Comparison of ENCODE assay signal across 1 fruit fly cellular context in the genomic region with DNA sequence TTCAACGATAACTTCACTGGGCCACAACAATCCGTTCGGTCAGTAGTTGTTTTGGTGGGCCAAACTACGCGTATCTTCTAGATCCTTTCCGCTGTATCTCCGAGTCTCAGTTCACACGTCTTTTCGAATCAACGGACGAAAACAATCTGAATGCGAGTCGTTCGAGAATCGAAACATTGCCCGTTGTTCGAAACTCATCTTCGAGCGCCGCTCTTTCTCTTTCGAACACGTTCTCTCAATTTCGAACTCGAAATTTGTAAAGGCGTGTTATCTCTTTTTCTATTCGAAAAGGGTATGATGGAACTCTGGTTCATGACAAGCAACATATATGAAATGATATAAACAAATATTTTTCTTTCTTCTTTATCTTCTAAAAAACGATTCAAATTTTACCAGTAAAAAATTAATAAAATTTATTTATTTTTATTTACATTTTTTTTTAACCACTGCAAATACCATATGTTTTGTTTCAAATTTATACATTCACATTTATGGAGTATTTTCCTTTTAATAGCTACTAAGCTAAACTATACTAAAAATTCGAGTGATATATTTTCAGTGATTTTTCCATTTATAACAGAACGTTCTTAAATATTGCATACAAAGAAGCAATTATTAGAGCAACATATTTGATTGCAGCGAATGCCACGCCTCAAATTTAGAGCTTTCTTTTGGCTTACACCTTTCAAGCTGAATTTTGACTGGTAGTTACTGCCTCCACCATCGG.
TF ChIP-seq lines count a peak whose summit lies in the region.

A gene (minus strand): TSS at position 151 of the 727 bp plus-strand sequence.

TF ChIP-seq in whole organism, embryonic, 481 proteins besides CTCF, POLR2A, EP300 and RAD21 (continued from another document):
- TF ChIP-seq CG2129 (GFP tag; IDR thresholded peaks at IDR 0.05; lab: Robert Waterston, UW; ENCODE audit: partially characterized antibody) (no peak), pb (GFP tag; optimal IDR thresholded peaks at IDR 0.05; lab: Kevin White, UChicago) (peak; percentile 34), gce (GFP tag; IDR thresholded peaks at IDR 0.05; lab: Robert Waterston, UW) (peak; percentile 93), z (GFP tag; IDR thresholded peaks at IDR 0.05; lab: Robert Waterston, UW) (peak; percentile 17; the same call in 1 of the 3 replicates), luna (GFP tag; optimal IDR thresholded peaks at IDR 0.05; lab: Kevin White, UChicago) (no peak), yki (optimal IDR thresholded peaks at IDR 0.05; lab: Kevin White, UChicago) (no peak), CG31441 (GFP tag; IDR thresholded peaks at IDR 0.05; lab: Robert Waterston, UW) (peak; percentile 97), CG10462 (GFP tag; optimal IDR thresholded peaks at IDR 0.05; lab: Kevin White, UChicago) (peak; percentile 83), lola (GFP tag; optimal IDR thresholded peaks at IDR 0.05; lab: Kevin White, UChicago) (peak in 1 of 3 experiments; percentile 92), ttk (GFP tag; IDR thresholded peaks at IDR 0.05; lab: Robert Waterston, UW) (peak; percentile 87), CG11696 (GFP tag; IDR thresholded peaks at IDR 0.05; lab: Robert Waterston, UW) (peak; percentile 84), Sry-δ (GFP tag; optimal IDR thresholded peaks at IDR 0.05; lab: Kevin White, UChicago) (no peak), Mad (GFP tag; optimal IDR thresholded peaks at IDR 0.05; lab: Kevin White, UChicago) (peak; percentile 69), Ada2b (GFP tag; IDR thresholded peaks at IDR 0.05; lab: Robert Waterston, UW) (peak; percentile 92), HLH3B (GFP tag; IDR thresholded peaks at IDR 0.05; lab: Robert Waterston, UW) (peak; percentile 93), pzg (GFP tag; optimal IDR thresholded peaks at IDR 0.05; lab: Kevin White, UChicago) (no peak), gsb (GFP tag; IDR thresholded peaks at IDR 0.05; lab: Robert Waterston, UW) (peak; percentile 74), CG17802 (tag; optimal IDR thresholded peaks at IDR 0.05; lab: Kevin White, UChicago) (peak; percentile 29), CG13296 (GFP tag; optimal IDR thresholded peaks at IDR 0.05; lab: Kevin White, UChicago) (peak; percentile 88), zf30C (GFP tag; optimal IDR thresholded peaks at IDR 0.05; lab: Kevin White, UChicago) (peak; percentile 13), CG8281 (tag; optimal IDR thresholded peaks at IDR 0.05; lab: Kevin White, UChicago) (peak; percentile 67), CG11560 (tag; IDR thresholded peaks at IDR 0.05; lab: Robert Waterston, UW) (no peak), Dfd (GFP tag; optimal IDR thresholded peaks at IDR 0.05; lab: Kevin White, UChicago) (no peak), CG3847 (GFP tag; IDR thresholded peaks at IDR 0.05; lab: Robert Waterston, UW) (peak; percentile 80), Hey (tag; optimal IDR thresholded peaks at IDR 0.05; lab: Kevin White, UChicago) (no peak), D19B (GFP tag; optimal IDR thresholded peaks at IDR 0.05; lab: Kevin White, UChicago) (peak; percentile 91), CG5953 (GFP tag; IDR thresholded peaks at IDR 0.05; lab: Robert Waterston, UW) (peak; percentile 90), CG18599 (GFP tag; optimal IDR thresholded peaks at IDR 0.05; lab: Kevin White, UChicago) (peak; percentile 91)
